Worm (Caenorhabditis elegans) whole organism, late embryonic: Measurements from ENCODE around the gene T24C4.2.
A peak's percentile ranks its signal among the peaks of the same experiment; 100 is the strongest.

ENCODE experiments used
- C08G9.2 ChIP-seq: sonication (generic microtip); optimal IDR thresholded peaks from 2 replicates; lab custom pipeline; 2016; ENCODE audit warnings: mild to moderate bottlenecking, missing genetic modification characterization, moderate library complexity, missing compliant biosample characterization
- C38D4.7 ChIP-seq: fragments of 200-800 bp; sonication (Bioruptor generic); optimal IDR thresholded peaks from 2 replicates; lab custom pipeline; 2018; ENCODE audit warnings: mild to moderate bottlenecking, missing genetic modification characterization, moderate library complexity, missing compliant biosample characterization
- F13H6.1 ChIP-seq: sonication (generic microtip); optimal IDR thresholded peaks from 2 replicates; lab custom pipeline; 2016; ENCODE audit warnings: missing genetic modification characterization, missing compliant biosample characterization
- T23F11.4 ChIP-seq: fragments of 200-800 bp; sonication (Bioruptor generic); optimal IDR thresholded peaks from 2 replicates; lab custom pipeline; 2018; ENCODE audit warnings: mild to moderate bottlenecking, missing genetic modification characterization, missing compliant biosample characterization
- Y22D7AL.16 ChIP-seq: sonication (generic microtip); optimal IDR thresholded peaks from 2 replicates; lab custom pipeline; 2016; ENCODE audit warnings: missing genetic modification characterization, missing compliant biosample characterization
- ahr-1 ChIP-seq: sonication (generic microtip); optimal IDR thresholded peaks from 2 replicates; lab custom pipeline; 2016; ENCODE audit warnings: missing genetic modification characterization, missing compliant biosample characterization
- ama-1 ChIP-seq: fragments of 150-350 bp; optimal IDR thresholded peaks from 2 replicates; lab custom pipeline; 2014
- ceh-22 ChIP-seq: sonication (generic microtip); optimal IDR thresholded peaks from 2 replicates; lab custom pipeline; 2017; ENCODE audit warnings: missing biosample characterization, missing genetic modification characterization
- ceh-24 ChIP-seq: sonication (generic microtip); optimal IDR thresholded peaks from 2 replicates; lab custom pipeline; 2016; ENCODE audit warnings: mild to moderate bottlenecking, missing genetic modification characterization, missing compliant biosample characterization
- ceh-30 ChIP-seq: fragments of 150-350 bp; optimal IDR thresholded peaks from 2 replicates; lab custom pipeline; 2014; ENCODE audit warnings: missing biosample characterization, missing genetic modification characterization
- ceh-34 ChIP-seq: sonication (generic microtip); optimal IDR thresholded peaks from 2 replicates; lab custom pipeline; 2016; ENCODE audit warnings: mild to moderate bottlenecking, missing genetic modification characterization, missing compliant biosample characterization
- ceh-45 ChIP-seq: fragments of 200-800 bp; sonication (Bioruptor generic); IDR thresholded peaks from 2 replicates; pipeline ENCODE4 v1.3.6; 2022; ENCODE audit warnings: missing genetic modification reagents, missing genetic modification characterization, missing compliant biosample characterization
- ceh-48 ChIP-seq: sonication (generic microtip); optimal IDR thresholded peaks from 2 replicates; lab custom pipeline; 2016; ENCODE audit warnings: missing genetic modification characterization, inconsistent platforms, missing compliant biosample characterization
- ceh-9 ChIP-seq: sonication (generic microtip); optimal IDR thresholded peaks from 2 replicates; lab custom pipeline; 2016; ENCODE audit warnings: mild to moderate bottlenecking, missing genetic modification characterization, inconsistent platforms, missing compliant biosample characterization
- che-1 ChIP-seq: sonication (generic microtip); optimal IDR thresholded peaks from 2 replicates; lab custom pipeline; 2016; ENCODE audit warnings: mild to moderate bottlenecking, missing genetic modification characterization, missing compliant biosample characterization
- dve-1 ChIP-seq: sonication (generic microtip); optimal IDR thresholded peaks from 2 replicates; lab custom pipeline; 2017; ENCODE audit warnings: antibody characterized with exemption, mild to moderate bottlenecking, missing genetic modification characterization, missing compliant biosample characterization
- elt-2 ChIP-seq: sonication (generic microtip); optimal IDR thresholded peaks from 2 replicates; lab custom pipeline; 2016; ENCODE audit warnings: missing genetic modification reagents, missing genetic modification characterization, missing compliant biosample characterization
- elt-4 ChIP-seq: sonication (generic microtip); optimal IDR thresholded peaks from 2 replicates; lab custom pipeline; 2016; ENCODE audit warnings: missing genetic modification characterization, missing compliant biosample characterization
- ets-4 ChIP-seq: sonication (generic microtip); optimal IDR thresholded peaks from 2 replicates; lab custom pipeline; 2016; ENCODE audit warnings: missing genetic modification characterization, missing compliant biosample characterization
- fkh-10 ChIP-seq: fragments of 150-350 bp; optimal IDR thresholded peaks from 2 replicates; lab custom pipeline; 2014; ENCODE audit warnings: missing biosample characterization, missing genetic modification reagents, missing genetic modification characterization
- fkh-6 ChIP-seq: sonication (generic microtip); optimal IDR thresholded peaks from 2 replicates; lab custom pipeline; 2016; ENCODE audit warnings: missing genetic modification characterization, missing compliant biosample characterization
- gmeb-2 ChIP-seq: sonication (generic microtip); optimal IDR thresholded peaks from 2 replicates; lab custom pipeline; 2016; ENCODE audit warnings: missing genetic modification characterization, inconsistent platforms, missing compliant biosample characterization
- hlh-30 ChIP-seq: sonication (generic microtip); optimal IDR thresholded peaks from 2 replicates; lab custom pipeline; 2017; ENCODE audit warnings: antibody characterized with exemption, missing genetic modification characterization, missing compliant biosample characterization; ENCODE audit not compliant: insufficient read depth
- hlh-6 ChIP-seq: sonication (generic microtip); optimal IDR thresholded peaks from 2 replicates; lab custom pipeline; 2016; ENCODE audit warnings: missing genotype, missing genetic modification characterization, missing compliant biosample characterization
- hlh-8 ChIP-seq: sonication (generic microtip); optimal IDR thresholded peaks from 2 replicates; lab custom pipeline; 2016; ENCODE audit warnings: missing genotype, missing genetic modification characterization, missing compliant biosample characterization
- lin-11 ChIP-seq: fragments of 200-800 bp; sonication (Bioruptor generic); optimal IDR thresholded peaks from 2 replicates; lab custom pipeline; 2018; ENCODE audit warnings: mild to moderate bottlenecking, missing genetic modification characterization, missing compliant biosample characterization
- madf-2 ChIP-seq: sonication (generic microtip); optimal IDR thresholded peaks from 2 replicates; lab custom pipeline; 2017; ENCODE audit warnings: missing genetic modification characterization, missing compliant biosample characterization
- mec-3 ChIP-seq: sonication (generic microtip); optimal IDR thresholded peaks from 2 replicates; lab custom pipeline; 2016; ENCODE audit warnings: borderline replicate concordance, missing genetic modification characterization, missing compliant biosample characterization
- nfya-1 ChIP-seq: sonication (generic microtip); optimal IDR thresholded peaks from 2 replicates; lab custom pipeline; 2017; ENCODE audit warnings: missing genetic modification characterization, mild to moderate bottlenecking, missing compliant biosample characterization, antibody characterized with exemption, moderate library complexity
- nhr-11 ChIP-seq: fragments of 150-350 bp; optimal IDR thresholded peaks from 2 replicates; lab custom pipeline; 2014; ENCODE audit warnings: missing biosample characterization, missing genetic modification characterization
- npax-4 ChIP-seq: sonication (generic microtip); optimal IDR thresholded peaks from 2 replicates; lab custom pipeline; 2016; ENCODE audit warnings: missing genetic modification characterization, missing compliant biosample characterization
- odd-2 ChIP-seq: sonication (generic microtip); optimal IDR thresholded peaks from 2 replicates; lab custom pipeline; 2017; ENCODE audit warnings: antibody characterized with exemption, mild to moderate bottlenecking, missing genetic modification characterization, missing compliant biosample characterization
- pha-2 ChIP-seq: sonication (generic microtip); optimal IDR thresholded peaks from 2 replicates; lab custom pipeline; 2017; ENCODE audit warnings: mild to moderate bottlenecking, missing genetic modification characterization, missing compliant biosample characterization
- ref-2 ChIP-seq: sonication (generic microtip); optimal IDR thresholded peaks from 2 replicates; lab custom pipeline; 2016; ENCODE audit warnings: missing genetic modification characterization, missing compliant biosample characterization
- sdc-2 ChIP-seq: sonication (generic microtip); optimal IDR thresholded peaks from 2 replicates; lab custom pipeline; 2016; ENCODE audit warnings: missing genotype, missing genetic modification characterization, missing compliant biosample characterization
- sox-2 ChIP-seq: fragments of 200-800 bp; sonication (Bioruptor generic); IDR thresholded peaks from 2 replicates; pipeline ENCODE4 v1.3.6; 2022; ENCODE audit warnings: missing genetic modification reagents, missing genetic modification characterization, missing compliant biosample characterization
- sox-4 ChIP-seq: sonication (generic microtip); optimal IDR thresholded peaks from 2 replicates; lab custom pipeline; 2017; ENCODE audit warnings: mild to moderate bottlenecking, missing genetic modification characterization, inconsistent platforms, missing compliant biosample characterization
- unc-3 ChIP-seq, 2 experiments: fragments of 200-800 bp in 1 of 2; sonication (Bioruptor generic) in 1 of 2; sonication (generic microtip) in 1 of 2; conservative IDR thresholded peaks in 1 of 2; optimal IDR thresholded peaks in 1 of 2; 2 replicates each; pipeline versions ENCODE4 v1.3.6 to Lab custom; 2016 to 2022; ENCODE audit warnings: missing compliant biosample characterization in 2 of 2, missing genetic modification characterization in 2 of 2, missing genetic modification reagents in 1 of 2
- unc-42 ChIP-seq: sonication (generic microtip); optimal IDR thresholded peaks from 2 replicates; lab custom pipeline; 2016; ENCODE audit warnings: missing genotype, missing genetic modification characterization, missing compliant biosample characterization
- unc-55 ChIP-seq: sonication (generic microtip); optimal IDR thresholded peaks from 2 replicates; lab custom pipeline; 2017; ENCODE audit warnings: missing biosample characterization, missing genetic modification reagents, missing genetic modification characterization
- ztf-16 ChIP-seq: sonication (generic microtip); optimal IDR thresholded peaks from 2 replicates; lab custom pipeline; 2017; ENCODE audit warnings: missing genetic modification characterization, missing compliant biosample characterization

T24C4.2 gene

DNA sequence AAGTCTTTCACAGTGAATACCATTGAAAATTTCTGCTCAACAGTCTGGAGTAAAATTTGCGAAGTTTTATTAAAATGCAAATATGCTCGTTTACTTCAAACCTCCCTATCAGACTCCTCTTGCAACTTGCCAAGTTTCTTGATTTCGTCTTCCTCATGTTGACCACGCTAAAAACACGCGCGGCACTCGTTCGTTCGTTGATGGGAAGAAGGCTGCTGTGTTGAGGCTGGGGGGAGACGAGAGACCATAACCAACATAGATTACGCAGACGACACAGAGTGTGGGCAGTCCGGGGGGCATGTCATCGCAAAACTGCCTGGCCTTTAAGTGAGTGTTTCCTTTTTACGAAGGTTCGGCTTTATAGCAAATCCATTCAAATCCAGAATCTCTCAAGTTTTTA lies 25.8 kb downstream of the T24C4.2 start:
- TF ChIP-seq sdc-2 (tag; lab: Kevin White, UChicago): no peak
- TF ChIP-seq fkh-6 (tag; lab: Kevin White, UChicago): peak; percentile 16
- TF ChIP-seq nfya-1 (tag; lab: Kevin White, UChicago): peak; percentile 31

- no peak for TF ChIP-seq unc-55 (GFP tag; lab: Kevin White, UChicago)
- no peak for TF ChIP-seq gmeb-2 (tag; lab: Kevin White, UChicago)
- no peak for TF ChIP-seq ceh-22 (tag; lab: Kevin White, UChicago)
- TF ChIP-seq hlh-8 (tag; lab: Kevin White, UChicago): no peak
- no peak for TF ChIP-seq C08G9.2 (tag; lab: Kevin White, UChicago)
- no peak for TF ChIP-seq odd-2
- no peak for TF ChIP-seq hlh-6 (tag; lab: Kevin White, UChicago)
- TF ChIP-seq pha-2 (tag; lab: Kevin White, UChicago): no peak
- TF ChIP-seq hlh-30 (tag; lab: Kevin White, UChicago): no peak
Measured at ce11 chrIII:842630-843029, 27.1 kb downstream of the T24C4.2 start, which contains the start of gene far-8. TSS of gene far-8 (plus strand) at chrIII:842930.

ce11 chrIII:841177-841576 lies 28.6 kb downstream of the T24C4.2 start, which contains the start of gene K02F3.9:
TSS of gene K02F3.9 (minus strand) at chrIII:841366.
- TF ChIP-seq ceh-9 (tag; lab: Kevin White, UChicago): no peak
- no peak for TF ChIP-seq ceh-34

DNA sequence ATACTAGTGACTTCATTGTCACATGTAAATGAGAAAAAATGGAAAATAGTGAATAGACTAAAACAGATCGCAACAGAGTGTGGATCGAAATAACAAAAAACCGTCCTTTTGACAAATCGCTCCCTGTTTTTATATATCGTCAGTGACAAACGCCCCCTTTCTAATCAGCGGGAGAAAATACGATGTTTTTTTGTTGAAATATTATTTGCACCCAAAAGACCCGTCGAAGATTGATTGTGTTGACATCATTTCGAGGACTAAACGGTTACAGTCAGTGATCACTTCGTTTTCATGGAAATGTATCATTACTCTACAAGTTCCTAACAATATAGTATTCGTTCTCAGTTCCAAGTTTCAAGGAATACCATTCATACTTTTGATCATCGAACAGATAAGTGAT lies 30.3 kb downstream of the T24C4.2 start, which contains the start of gene dos-3:
Gene dos-3 (minus strand): TSS at position 101 of the 400 bp plus-strand sequence.
- TF ChIP-seq elt-4 (tag; lab: Kevin White, UChicago) (no peak), ceh-34 (no peak), hlh-6 (tag; lab: Kevin White, UChicago) (no peak), pha-2 (tag; lab: Kevin White, UChicago) (no peak), nhr-11 (tag; lab: Kevin White, UChicago) (no peak), sox-2 (GFP tag; lab: Robert Waterston, UW) (no peak)

- TF ChIP-seq ceh-30 (tag; lab: Kevin White, UChicago) (no peak), ztf-16 (tag; lab: Kevin White, UChicago) (peak; percentile 35), ahr-1 (tag; lab: Kevin White, UChicago) (no peak), unc-55 (GFP tag; lab: Kevin White, UChicago) (no peak), C38D4.7 (peak; percentile 61), fkh-6 (tag; lab: Kevin White, UChicago) (no peak), ceh-9 (tag; lab: Kevin White, UChicago) (peak; percentile 22), T23F11.4 (peak; percentile 81), elt-2 (tag; lab: Kevin White, UChicago) (peak; percentile 9), mec-3 (tag; lab: Kevin White, UChicago) (no peak), Y22D7AL.16 (tag; lab: Kevin White, UChicago) (peak; percentile 50), elt-4 (tag; lab: Kevin White, UChicago) (no peak), nhr-11 (tag; lab: Kevin White, UChicago) (peak; percentile 49), F13H6.1 (tag; lab: Kevin White, UChicago) (peak; percentile 13), ceh-24 (tag; lab: Kevin White, UChicago) (peak; percentile 30), madf-2 (peak; percentile 91), ets-4 (no peak), lin-11 (tag; lab: Kevin White, UChicago) (peak; percentile 57), pha-2 (tag; lab: Kevin White, UChicago) (peak; percentile 77), nfya-1 (tag; lab: Kevin White, UChicago) (peak; percentile 67), npax-4 (no peak), che-1 (tag; lab: Kevin White, UChicago) (peak; percentile 54), gmeb-2 (tag; lab: Kevin White, UChicago) (peak; percentile 73), sdc-2 (tag; lab: Kevin White, UChicago) (no peak), ceh-48 (peak; percentile 26), ref-2 (peak; percentile 38), fkh-10 (GFP tag; lab: Kevin White, UChicago) (peak; percentile 28), unc-3 (GFP tag; conservative IDR thresholded peaks at IDR 0.05; lab: Robert Waterston, UW) (peak; percentile 26; the same call in 1 of the 2 replicates), unc-3 (tag; optimal IDR thresholded peaks at IDR 0.05; lab: Kevin White, UChicago) (no peak), C08G9.2 (tag; lab: Kevin White, UChicago) (peak; percentile 34), ama-1 (lab: Kevin White, UChicago) (peak; percentile 95), sox-4 (tag; lab: Kevin White, UChicago) (peak; percentile 70), dve-1 (tag; lab: Kevin White, UChicago) (peak; percentile 43), unc-42 (no peak), ceh-45 (peak; percentile 70)
Measured at ce11 chrIII:835713-836278, 34.0 kb downstream of the T24C4.2 start.
